Fruit fly (Drosophila melanogaster) whole organism, prepupa: Measurements from ENCODE around the gene kis.
A peak's percentile ranks its signal among the peaks of the same experiment; 100 is the strongest.

Experiments used
- Blimp-1 ChIP-seq: fragments of 200-800 bp; sonication (Bioruptor generic); optimal IDR thresholded peaks from 3 replicates; lab custom pipeline; 2017; ENCODE audit warnings: missing biosample characterization, missing genetic modification characterization, mild to moderate bottlenecking, moderate library complexity, missing genetic modification reagents
- CG10631 ChIP-seq: fragments of 200-800 bp; sonication (Bioruptor generic); optimal IDR thresholded peaks from 2 replicates; lab custom pipeline; 2016; ENCODE audit warnings: missing biosample characterization, missing genetic modification characterization
- CG10669 ChIP-seq: fragments of 200-800 bp; sonication (Bioruptor generic); optimal IDR thresholded peaks from 3 replicates; lab custom pipeline; 2018; ENCODE audit warnings: missing biosample characterization, mild to moderate bottlenecking, missing genetic modification characterization, moderate library complexity
- CG11294 ChIP-seq: fragments of 200-800 bp; sonication (Bioruptor generic); IDR thresholded peaks from 2 replicates; pipeline ENCODE4 v1.3.6; 2022; ENCODE audit warnings: missing biosample characterization, missing genetic modification characterization
- CG11902 ChIP-seq: fragments of 200-800 bp; sonication (Bioruptor generic); optimal IDR thresholded peaks from 3 replicates; lab custom pipeline; 2016; ENCODE audit warnings: missing biosample characterization, missing genetic modification characterization
- CG15336 ChIP-seq: fragments of 200-800 bp; sonication (Bioruptor generic); IDR thresholded peaks from 2 replicates; pipeline ENCODE4 v1.3.6; 2022; ENCODE audit warnings: missing biosample characterization, missing genetic modification characterization
- CG1621 ChIP-seq: fragments of 200-800 bp; sonication (Bioruptor generic); optimal IDR thresholded peaks from 3 replicates; lab custom pipeline; 2018; ENCODE audit warnings: missing biosample characterization, mild to moderate bottlenecking, missing genetic modification characterization
- CG3032 ChIP-seq: fragments of 200-800 bp; optimal IDR thresholded peaks from 2 replicates; lab custom pipeline; 2019; ENCODE audit warnings: missing biosample characterization, mild to moderate bottlenecking, missing genetic modification characterization, moderate library complexity
- CG31627 ChIP-seq: fragments of 200-800 bp; sonication (Bioruptor generic); optimal IDR thresholded peaks from 3 replicates; lab custom pipeline; 2016; ENCODE audit warnings: missing biosample characterization, missing genetic modification characterization
- CG32006 ChIP-seq: fragments of 200-800 bp; sonication (Bioruptor generic); optimal IDR thresholded peaks from 3 replicates; lab custom pipeline; 2017; ENCODE audit warnings: missing biosample characterization, mild to moderate bottlenecking, missing genetic modification characterization
- CG34406 ChIP-seq: fragments of 200-800 bp; sonication (Bioruptor generic); optimal IDR thresholded peaks from 3 replicates; lab custom pipeline; 2016; ENCODE audit warnings: missing biosample characterization, missing genetic modification characterization
- CG3919 ChIP-seq: fragments of 200-800 bp; sonication (Bioruptor generic); optimal IDR thresholded peaks from 3 replicates; lab custom pipeline; 2016; ENCODE audit warnings: missing biosample characterization, missing genetic modification characterization
- CG6163 ChIP-seq: fragments of 200-800 bp; sonication (Bioruptor generic); IDR thresholded peaks from 3 replicates; pipeline ENCODE4 v1.3.6; 2022; ENCODE audit warnings: missing biosample characterization, missing genetic modification characterization
- CG6792 ChIP-seq: fragments of 200-800 bp; sonication (Bioruptor generic); optimal IDR thresholded peaks from 3 replicates; lab custom pipeline; 2016; ENCODE audit warnings: missing biosample characterization, missing genetic modification characterization
- CG6808 ChIP-seq: fragments of 200-800 bp; sonication (Bioruptor generic); optimal IDR thresholded peaks from 3 replicates; lab custom pipeline; 2017; ENCODE audit warnings: missing biosample characterization, missing genetic modification characterization, mild to moderate bottlenecking, moderate library complexity, missing genetic modification reagents
- CG6854 ChIP-seq: fragments of 200-800 bp; sonication (Bioruptor generic); optimal IDR thresholded peaks from 2 replicates; lab custom pipeline; 2017; ENCODE audit warnings: missing biosample characterization, mild to moderate bottlenecking, missing genetic modification characterization
- CG7368 ChIP-seq: fragments of 200-800 bp; sonication (Bioruptor generic); optimal IDR thresholded peaks from 3 replicates; lab custom pipeline; 2016; ENCODE audit warnings: missing biosample characterization, missing genetic modification characterization
- CG8119 ChIP-seq: fragments of 200-800 bp; sonication (Bioruptor generic); IDR thresholded peaks from 3 replicates; pipeline ENCODE4 v1.3.6; 2022; ENCODE audit warnings: missing biosample characterization, missing genetic modification characterization
- CG8632 ChIP-seq: fragments of 200-800 bp; sonication (Bioruptor generic); optimal IDR thresholded peaks from 3 replicates; lab custom pipeline; 2016; ENCODE audit warnings: missing biosample characterization, missing genetic modification characterization
- CG9139 ChIP-seq: fragments of 200-800 bp; sonication (Bioruptor generic); optimal IDR thresholded peaks from 3 replicates; lab custom pipeline; 2017; ENCODE audit warnings: missing biosample characterization, mild to moderate bottlenecking, missing genetic modification characterization
- Eip75B ChIP-seq: fragments of 200-800 bp; sonication (Bioruptor generic); optimal IDR thresholded peaks from 3 replicates; lab custom pipeline; 2016; ENCODE audit warnings: missing biosample characterization, missing genetic modification characterization
- Eip93F ChIP-seq: fragments of 200-800 bp; sonication (Bioruptor generic); optimal IDR thresholded peaks from 2 replicates; lab custom pipeline; 2016; ENCODE audit warnings: missing biosample characterization, mild to moderate bottlenecking, missing genetic modification characterization
- Ets21C ChIP-seq: fragments of 200-800 bp; sonication (Bioruptor generic); optimal IDR thresholded peaks from 3 replicates; lab custom pipeline; 2016; ENCODE audit warnings: missing biosample characterization, missing genetic modification characterization
- Ets96B ChIP-seq: fragments of 200-800 bp; optimal IDR thresholded peaks from 2 replicates; lab custom pipeline; 2019; ENCODE audit warnings: missing biosample characterization, mild to moderate bottlenecking, missing genetic modification characterization, moderate library complexity
- Gug ChIP-seq: fragments of 200-800 bp; sonication (Bioruptor generic); IDR thresholded peaks from 2 replicates; pipeline ENCODE4 v1.3.6; 2022; ENCODE audit warnings: missing biosample characterization, missing genetic modification characterization
- Hr38 ChIP-seq: sonication (Bioruptor generic); optimal IDR thresholded peaks from 2 replicates; lab custom pipeline; 2016; ENCODE audit warnings: missing biosample characterization, missing genetic modification characterization
- Hr39 ChIP-seq: fragments of 200-800 bp; sonication (Bioruptor generic); optimal IDR thresholded peaks from 2 replicates; lab custom pipeline; 2016; ENCODE audit warnings: missing biosample characterization, missing genetic modification characterization
- Met ChIP-seq: fragments of 200-800 bp; sonication (Bioruptor generic); optimal IDR thresholded peaks from 3 replicates; lab custom pipeline; 2016; ENCODE audit warnings: missing biosample characterization, missing genetic modification characterization
- OdsH ChIP-seq: fragments of 200-800 bp; sonication (Bioruptor generic); optimal IDR thresholded peaks from 3 replicates; lab custom pipeline; 2016; ENCODE audit warnings: missing biosample characterization, missing genetic modification characterization
- Smox ChIP-seq: fragments of 200-800 bp; sonication (Bioruptor generic); optimal IDR thresholded peaks from 3 replicates; lab custom pipeline; 2016; ENCODE audit warnings: missing biosample characterization, missing genetic modification characterization
- Sox102F ChIP-seq: fragments of 200-800 bp; sonication (Bioruptor generic); optimal IDR thresholded peaks from 2 replicates; lab custom pipeline; 2016; ENCODE audit warnings: missing biosample characterization, mild to moderate bottlenecking, missing genetic modification characterization
- Sox14 ChIP-seq: fragments of 200-800 bp; sonication (Bioruptor generic); optimal IDR thresholded peaks from 3 replicates; lab custom pipeline; 2016; ENCODE audit warnings: missing biosample characterization, missing genetic modification characterization
- Sox15 ChIP-seq: fragments of 200-800 bp; sonication (Bioruptor generic); optimal IDR thresholded peaks from 3 replicates; lab custom pipeline; 2016; ENCODE audit warnings: missing biosample characterization, missing genetic modification characterization
- acj6 ChIP-seq: fragments of 200-800 bp; sonication (Bioruptor generic); optimal IDR thresholded peaks from 3 replicates; lab custom pipeline; 2016; ENCODE audit warnings: missing biosample characterization, missing genetic modification characterization
- cyc ChIP-seq: fragments of 200-800 bp; sonication (Bioruptor generic); optimal IDR thresholded peaks from 3 replicates; lab custom pipeline; 2016; ENCODE audit warnings: missing biosample characterization, missing genetic modification characterization
- esn ChIP-seq: fragments of 200-800 bp; sonication (Bioruptor generic); optimal IDR thresholded peaks from 2 replicates; lab custom pipeline; 2016; ENCODE audit warnings: missing biosample characterization, mild to moderate bottlenecking, missing genetic modification characterization, moderate library complexity
- fd59A ChIP-seq: fragments of 200-800 bp; sonication (Bioruptor generic); optimal IDR thresholded peaks from 2 replicates; lab custom pipeline; 2017; ENCODE audit warnings: missing biosample characterization, mild to moderate bottlenecking, missing genetic modification characterization, missing genetic modification reagents
- fd85E ChIP-seq: fragments of 200-800 bp; sonication (Bioruptor generic); optimal IDR thresholded peaks from 3 replicates; lab custom pipeline; 2016; ENCODE audit warnings: missing biosample characterization, missing genetic modification characterization
- net ChIP-seq: fragments of 200-800 bp; sonication (Bioruptor generic); optimal IDR thresholded peaks from 3 replicates; lab custom pipeline; 2016; ENCODE audit warnings: missing biosample characterization, missing genetic modification characterization
- pdm3 ChIP-seq: fragments of 200-800 bp; sonication (Bioruptor generic); optimal IDR thresholded peaks from 3 replicates; lab custom pipeline; 2016; ENCODE audit warnings: missing biosample characterization, missing genetic modification characterization
- salr ChIP-seq, 2 experiments: fragments of 200-800 bp; sonication (Bioruptor generic); optimal IDR thresholded peaks; 3 replicates each; lab custom pipeline; 2016 to 2018; ENCODE audit warnings: missing biosample characterization in 2 of 2, missing genetic modification characterization in 2 of 2, mild to moderate bottlenecking in 1 of 2
- spab ChIP-seq: fragments of 200-800 bp; sonication (Bioruptor generic); optimal IDR thresholded peaks from 2 replicates; lab custom pipeline; 2017; ENCODE audit warnings: missing biosample characterization, mild to moderate bottlenecking, missing genetic modification characterization, missing genetic modification reagents
- ss ChIP-seq, 2 experiments: fragments of 200-800 bp; sonication (Bioruptor generic); optimal IDR thresholded peaks; 2 replicates in 1 of 2; 3 replicates in 1 of 2; lab custom pipeline; 2017 to 2018; ENCODE audit warnings: mild to moderate bottlenecking in 2 of 2, missing biosample characterization in 2 of 2, missing genetic modification characterization in 2 of 2, moderate library complexity in 1 of 2
- svp ChIP-seq: fragments of 200-800 bp; sonication (Bioruptor generic); peaks from one replicate; lab custom pipeline; 2016; ENCODE audit warnings: missing biosample characterization, missing genetic modification characterization
- topi ChIP-seq: fragments of 200-800 bp; sonication (Bioruptor generic); optimal IDR thresholded peaks from 3 replicates; lab custom pipeline; 2016; ENCODE audit warnings: missing biosample characterization, missing genetic modification characterization

kis gene

dm6 chr2L:267441-268089, 16.9 kb upstream of the kis start, which contains the start of gene CG17075 (continued):
- TF ChIP-seq acj6: peak; percentile 86
- peak; percentile 73 to 82 for TF ChIP-seq ss (GFP tag; optimal IDR thresholded peaks at IDR 0.05; lab: Kevin White, UChicago)
- peak; percentile 96 for TF ChIP-seq CG6163 (GFP tag; lab: Robert Waterston, UW)
- peak; percentile 61 for TF ChIP-seq CG11902 (GFP tag; lab: Kevin White, UChicago)
- no peak for TF ChIP-seq CG6854 (GFP tag; lab: Kevin White, UChicago)
- TF ChIP-seq CG15336 (GFP tag; lab: Robert Waterston, UW): peak; percentile 98
- TF ChIP-seq spab (GFP tag; lab: Kevin White, UChicago): no peak
- TF ChIP-seq CG3919 (GFP tag; lab: Kevin White, UChicago): peak; percentile 90
- TF ChIP-seq Ets21C: no peak

dm6 chr2L:252174-252573, 1.6 kb upstream of the kis start, which contains the start of gene Rpp30:
TSS of gene Rpp30 (minus strand) at chr2L:252373.
- TF ChIP-seq CG3919 (GFP tag; lab: Kevin White, UChicago) (no peak), pdm3 (GFP tag; lab: Kevin White, UChicago) (no peak), salr (GFP tag; optimal IDR thresholded peaks at IDR 0.05; lab: Kevin White, UChicago) (no peak), CG7368 (GFP tag; lab: Kevin White, UChicago) (no peak), Sox15 (GFP tag; lab: Kevin White, UChicago) (no peak), CG6854 (GFP tag; lab: Kevin White, UChicago) (no peak), esn (peak; percentile 8), net (GFP tag; lab: Kevin White, UChicago) (no peak), Hr39 (GFP tag; lab: Kevin White, UChicago) (no peak), CG34406 (GFP tag; lab: Kevin White, UChicago) (no peak), Eip75B (GFP tag; lab: Kevin White, UChicago) (no peak), svp (GFP tag; lab: Kevin White, UChicago) (no peak), Eip93F (GFP tag; lab: Kevin White, UChicago) (no peak), topi (GFP tag; lab: Kevin White, UChicago) (no peak), Ets96B (no peak), CG3032 (tag; lab: Kevin White, UChicago) (no peak), Smox (GFP tag; lab: Kevin White, UChicago) (no peak), Sox14 (GFP tag; lab: Kevin White, UChicago) (peak; percentile 57)

dm6 chr2L:249048-249825, 1.4 kb downstream of the kis start:
- TF ChIP-seq CG6792 (GFP tag; lab: Kevin White, UChicago): peak; percentile 6
- no peak for TF ChIP-seq CG11902 (GFP tag; lab: Kevin White, UChicago)
- peak; percentile 14 for TF ChIP-seq fd59A
- peak; percentile 46 for TF ChIP-seq CG10631 (GFP tag; lab: Kevin White, UChicago)
- TF ChIP-seq CG8119 (GFP tag; lab: Robert Waterston, UW): peak; percentile 71
- peak; percentile 54; the same call in 1 of the 2 replicates for TF ChIP-seq CG11294 (GFP tag; lab: Robert Waterston, UW)
- TF ChIP-seq Met (GFP tag; lab: Kevin White, UChicago): peak; percentile 48
- TF ChIP-seq CG1621 (tag; lab: Kevin White, UChicago): peak; percentile 9
- peak; percentile 26 for TF ChIP-seq CG9139
- TF ChIP-seq Gug (GFP tag; lab: Robert Waterston, UW): peak; percentile 64
- peak; percentile 50 for TF ChIP-seq CG6808
- peak; percentile 62 for TF ChIP-seq Eip75B (GFP tag; lab: Kevin White, UChicago)
- peak; percentile 87 for TF ChIP-seq CG32006 (GFP tag; lab: Kevin White, UChicago)
- no peak for TF ChIP-seq Hr38 (GFP tag; lab: Kevin White, UChicago)
- peak; percentile 56 for TF ChIP-seq CG6854 (GFP tag; lab: Kevin White, UChicago)
- peak; percentile 24 for TF ChIP-seq CG8632
- peak; percentile 57 for TF ChIP-seq CG10669 (GFP tag; lab: Kevin White, UChicago)
- TF ChIP-seq pdm3 (GFP tag; lab: Kevin White, UChicago): peak; percentile 75
- no peak for TF ChIP-seq fd85E (GFP tag; lab: Kevin White, UChicago)
- TF ChIP-seq esn: peak; percentile 21
- peak; percentile 34 to 85 for TF ChIP-seq salr (GFP tag; optimal IDR thresholded peaks at IDR 0.05; lab: Kevin White, UChicago)
- TF ChIP-seq cyc (GFP tag; lab: Kevin White, UChicago): peak; percentile 39
- peak; percentile 34 for TF ChIP-seq Ets21C
- no peak for TF ChIP-seq Sox102F (GFP tag; lab: Kevin White, UChicago)
- no peak for TF ChIP-seq Blimp-1
- peak; percentile 75 for TF ChIP-seq OdsH
- peak; percentile 36 for TF ChIP-seq CG31627 (GFP tag; lab: Kevin White, UChicago)
